Worm (Caenorhabditis elegans): ENCODE results near the gene R07E5.7.

The R07E5.7 gene

ce11 chrIII:4412108-4413009, 6.6 kb downstream of the R07E5.7 start:
- TF ChIP-seq sem-2 (GFP tag; optimal IDR thresholded peaks at IDR 0.05) (no peak), elt-1 (tag; optimal IDR thresholded peaks at IDR 0.05; ENCODE audit: borderline replicate concordance, insufficient read depth) (no peak), nhr-2 (tag; optimal IDR thresholded peaks at IDR 0.05) (no peak), nhr-76 (tag; optimal IDR thresholded peaks at IDR 0.05) (no peak), lin-32 (GFP tag; optimal IDR thresholded peaks at IDR 0.05) (no peak), ces-1 (GFP tag; optimal IDR thresholded peaks at IDR 0.05) (peak; percentile 8)

- TF ChIP-seq pha-4 (tag; optimal IDR thresholded peaks at IDR 0.05) (no peak), elt-1 (tag; optimal IDR thresholded peaks at IDR 0.05; ENCODE audit: borderline replicate concordance, insufficient read depth) (no peak), ces-1 (GFP tag; optimal IDR thresholded peaks at IDR 0.05) (no peak), unc-120 (tag; optimal IDR thresholded peaks at IDR 0.05; ENCODE audit: poor library complexity, severe bottlenecking) (no peak), ceh-43 (GFP tag; optimal IDR thresholded peaks at IDR 0.05) (no peak), mls-2 (tag; optimal IDR thresholded peaks at IDR 0.05) (no peak), hlh-1 (tag; optimal IDR thresholded peaks at IDR 0.05) (no peak), bed-3 (GFP tag; optimal IDR thresholded peaks at IDR 0.05) (no peak), ceh-39 (tag; optimal IDR thresholded peaks at IDR 0.05) (no peak)
These were observed 10.7 kb downstream of the R07E5.7 start, which contains the start of gene gpch-1 for ce11 chrIII:4408251-4408650. Gene gpch-1 (plus strand): TSS chrIII:4408551.

- no peak for TF ChIP-seq snpc-4 (tag; optimal IDR thresholded peaks at IDR 0.05)
- no peak for TF ChIP-seq drap-1 (GFP tag; optimal IDR thresholded peaks at IDR 0.05)
- no peak for TF ChIP-seq unc-62 (GFP tag; optimal IDR thresholded peaks at IDR 0.05)
- no peak for TF ChIP-seq ceh-83 (GFP tag; optimal IDR thresholded peaks at IDR 0.05)
- TF ChIP-seq pha-4 (tag; optimal IDR thresholded peaks at IDR 0.05): no peak
- no peak for TF ChIP-seq unc-120 (tag; optimal IDR thresholded peaks at IDR 0.05; ENCODE audit: poor library complexity, severe bottlenecking)
- no peak for TF ChIP-seq mep-1 (tag; optimal IDR thresholded peaks at IDR 0.05)
- no peak for TF ChIP-seq nhr-2 (tag; optimal IDR thresholded peaks at IDR 0.05)
- TF ChIP-seq unc-39 (tag; optimal IDR thresholded peaks at IDR 0.05): no peak
- TF ChIP-seq sptf-1 (tag; optimal IDR thresholded peaks at IDR 0.05): no peak
These were observed 11.8 kb downstream of the R07E5.7 start, which contains the start of gene prdx-3 for ce11 chrIII:4407144-4407543. Gene prdx-3 (plus strand): TSS chrIII:4407444.

- TF ChIP-seq nhr-237 (tag; optimal IDR thresholded peaks at IDR 0.05) (no peak), nhr-12 (tag; optimal IDR thresholded peaks at IDR 0.05) (no peak), hlh-1 (tag; optimal IDR thresholded peaks at IDR 0.05) (no peak), ham-2 (GFP tag; optimal IDR thresholded peaks at IDR 0.05) (no peak), ceh-39 (tag; optimal IDR thresholded peaks at IDR 0.05) (no peak), drap-1 (GFP tag; optimal IDR thresholded peaks at IDR 0.05) (no peak), bed-3 (GFP tag; optimal IDR thresholded peaks at IDR 0.05) (no peak), cnd-1 (tag; optimal IDR thresholded peaks at IDR 0.05) (no peak), unc-120 (tag; optimal IDR thresholded peaks at IDR 0.05; ENCODE audit: poor library complexity, severe bottlenecking) (no peak), pha-4 (tag; optimal IDR thresholded peaks at IDR 0.05) (no peak), lin-13 (tag; optimal IDR thresholded peaks at IDR 0.05) (no peak), elt-3 (tag; optimal IDR thresholded peaks at IDR 0.05) (no peak), flh-1 (GFP tag; optimal IDR thresholded peaks at IDR 0.05) (no peak), elt-1 (tag; optimal IDR thresholded peaks at IDR 0.05; ENCODE audit: borderline replicate concordance, insufficient read depth) (no peak), tbx-8 (GFP tag; optimal IDR thresholded peaks at IDR 0.05) (no peak), snpc-4 (tag; optimal IDR thresholded peaks at IDR 0.05) (no peak)
These were observed 13.0 kb downstream of the R07E5.7 start, which contains the start of gene rnp-4 for ce11 chrIII:4405986-4406385. Gene rnp-4 (plus strand): TSS chrIII:4406286.

- TF ChIP-seq nhr-12 (tag; optimal IDR thresholded peaks at IDR 0.05) (no peak), elt-3 (tag; optimal IDR thresholded peaks at IDR 0.05) (no peak), ces-1 (GFP tag; optimal IDR thresholded peaks at IDR 0.05) (peak; percentile 24), mls-2 (tag; optimal IDR thresholded peaks at IDR 0.05) (no peak), flh-1 (GFP tag; optimal IDR thresholded peaks at IDR 0.05) (no peak), zip-8 (tag; optimal IDR thresholded peaks at IDR 0.05) (no peak), M03D4.4 (tag; optimal IDR thresholded peaks at IDR 0.05) (no peak), lin-32 (GFP tag; optimal IDR thresholded peaks at IDR 0.05) (no peak), sptf-1 (tag; optimal IDR thresholded peaks at IDR 0.05) (peak; percentile 5), nhr-76 (tag; optimal IDR thresholded peaks at IDR 0.05) (no peak), pha-4 (tag; optimal IDR thresholded peaks at IDR 0.05) (no peak), mab-5 (tag; optimal IDR thresholded peaks at IDR 0.05) (no peak), nhr-28 (tag; optimal IDR thresholded peaks at IDR 0.05) (no peak), nhr-237 (tag; optimal IDR thresholded peaks at IDR 0.05) (no peak), lsy-2 (tag; optimal IDR thresholded peaks at IDR 0.05) (peak; percentile 69), blmp-1 (tag; optimal IDR thresholded peaks at IDR 0.05) (no peak), ztf-11 (tag; optimal IDR thresholded peaks at IDR 0.05) (no peak), hlh-1 (tag; optimal IDR thresholded peaks at IDR 0.05) (peak; percentile 28), snpc-4 (tag; optimal IDR thresholded peaks at IDR 0.05) (no peak), unc-39 (tag; optimal IDR thresholded peaks at IDR 0.05) (no peak), sem-2 (GFP tag; optimal IDR thresholded peaks at IDR 0.05) (no peak), cnd-1 (tag; optimal IDR thresholded peaks at IDR 0.05) (peak; percentile 2), nhr-2 (tag; optimal IDR thresholded peaks at IDR 0.05) (no peak), mep-1 (tag; optimal IDR thresholded peaks at IDR 0.05) (peak; percentile 76), lin-13 (tag; optimal IDR thresholded peaks at IDR 0.05) (peak; percentile 36), tbx-8 (GFP tag; optimal IDR thresholded peaks at IDR 0.05) (no peak), bed-3 (GFP tag; optimal IDR thresholded peaks at IDR 0.05) (no peak), unc-120 (tag; optimal IDR thresholded peaks at IDR 0.05; ENCODE audit: poor library complexity, severe bottlenecking) (peak; percentile 78), ham-2 (GFP tag; optimal IDR thresholded peaks at IDR 0.05) (no peak), drap-1 (GFP tag; optimal IDR thresholded peaks at IDR 0.05) (no peak)
These were observed 14.6 kb downstream of the R07E5.7 start, which contains the start of the genes R07E5.17 and snfc-5 for ce11 chrIII:4404339-4404836. Gene R07E5.17 (minus strand): TSS chrIII:4404436. Gene snfc-5 (plus strand): TSS chrIII:4404786.
